Worm (Caenorhabditis elegans): ENCODE measurements around the gene W05B10.4.

DNA sequence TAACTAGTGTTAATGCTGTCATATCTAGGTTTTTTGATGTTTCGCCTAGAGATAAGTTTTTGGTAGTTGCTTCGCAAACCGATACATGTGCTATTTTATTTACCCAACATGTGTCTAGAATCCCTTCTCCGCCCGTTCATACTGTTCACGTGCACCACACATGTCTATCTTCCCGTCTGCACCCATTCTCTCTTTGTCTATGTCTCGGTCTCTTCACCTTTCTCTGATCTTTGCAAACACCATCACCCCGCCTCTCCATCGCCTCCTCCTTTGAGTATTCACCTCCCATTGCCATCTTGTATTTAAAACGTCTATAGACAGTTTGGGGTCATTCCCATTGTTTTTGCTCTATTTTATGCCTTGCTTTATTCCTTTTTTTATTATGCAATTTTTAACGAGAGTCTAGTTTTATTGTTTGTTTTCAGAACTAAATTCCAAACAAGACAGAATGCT is 30.8 kb upstream of the W05B10.4 start, which contains the start of gene F56H9.2:
- TF ChIP-seq W03F9.2 (tag; optimal IDR thresholded peaks at IDR 0.05) = no peak
- TF ChIP-seq him-1 (tag; optimal IDR thresholded peaks at IDR 0.05) = no peak
- no peak for TF ChIP-seq dao-5 (tag; optimal IDR thresholded peaks at IDR 0.05)
